Worm (Caenorhabditis elegans) whole organism, L4/young adult: ENCODE measurements around the gene srt-8.
"Not testable (repeated sequence)": the region's sequence is repeated elsewhere in the genome, so short reads cannot be mapped to it uniquely, and the experiment has no call there.

Experiments used
- W03F9.2 ChIP-seq: fragments of 150-350 bp; optimal IDR thresholded peaks from 2 replicates; lab custom pipeline; 2014; ENCODE audit warnings: missing biosample characterization, missing genetic modification characterization
- dao-5 ChIP-seq: sonication (generic microtip); optimal IDR thresholded peaks from 2 replicates; lab custom pipeline; 2016; ENCODE audit warnings: missing genotype, missing genetic modification characterization, moderate library complexity, missing compliant biosample characterization
- him-1 ChIP-seq: sonication (generic microtip); optimal IDR thresholded peaks from 2 replicates; lab custom pipeline; 2016; ENCODE audit warnings: missing genotype, missing genetic modification reagents, missing genetic modification characterization, missing compliant biosample characterization

The srt-8 gene

ce11 chrV:3086260-3086659 is at the start of gene srt-8:
TSS of gene srt-8 (plus strand) at chrV:3086560.
- TF ChIP-seq him-1 (tag; lab: Kevin White, UChicago) (no peak), dao-5 (tag; lab: Kevin White, UChicago) (no peak), W03F9.2 (tag; lab: Kevin White, UChicago) (no peak)

DNA sequence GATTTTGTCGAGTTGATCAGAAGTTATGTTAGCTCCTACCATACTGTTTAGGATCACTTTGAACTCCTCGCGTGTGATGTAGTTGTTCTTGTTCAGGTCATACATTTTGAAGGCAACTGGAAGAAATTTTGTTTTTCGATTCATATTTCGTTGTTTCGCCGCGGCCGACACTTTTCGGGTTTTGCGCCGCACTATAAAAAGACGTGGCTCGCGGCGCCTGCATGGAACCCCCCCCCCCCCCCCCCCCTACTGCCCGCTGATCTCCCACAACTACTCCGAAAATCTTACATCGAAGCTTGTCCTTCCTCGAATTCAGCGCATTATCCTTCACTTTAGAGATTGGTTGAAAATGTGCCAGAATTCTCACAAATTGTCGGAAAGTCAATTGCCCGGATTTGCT is 48.3 kb upstream of the srt-8 start:
- TF ChIP-seq W03F9.2 (tag; lab: Kevin White, UChicago) (no peak), dao-5 (tag; lab: Kevin White, UChicago) (no peak), him-1 (tag; lab: Kevin White, UChicago) (no peak)

DNA sequence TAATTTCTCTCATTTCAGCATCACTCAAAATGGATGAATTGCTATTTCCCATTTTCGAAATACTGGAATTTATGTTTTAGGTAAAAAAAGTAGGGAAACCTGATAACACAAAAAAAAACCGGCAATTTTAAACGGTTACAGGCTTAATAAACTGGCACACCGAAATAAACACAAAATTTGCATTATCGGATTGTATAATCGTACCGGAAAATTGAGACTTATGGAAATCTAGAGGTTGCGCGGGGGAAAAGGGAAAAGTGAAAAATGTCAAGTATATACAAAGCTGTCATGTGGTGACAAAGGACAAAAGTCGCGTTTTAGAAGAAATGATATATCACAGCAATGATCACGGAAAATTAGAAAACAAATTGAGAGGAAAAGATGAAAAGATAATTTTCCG is 47.1 kb upstream of the srt-8 start, which contains the start of gene chpf-2:
Gene chpf-2 (minus strand): TSS at position 101 of the 400 bp plus-strand sequence.
- TF ChIP-seq dao-5 (tag; lab: Kevin White, UChicago) (no peak), W03F9.2 (tag; lab: Kevin White, UChicago) (no peak), him-1 (tag; lab: Kevin White, UChicago) (no peak)

DNA sequence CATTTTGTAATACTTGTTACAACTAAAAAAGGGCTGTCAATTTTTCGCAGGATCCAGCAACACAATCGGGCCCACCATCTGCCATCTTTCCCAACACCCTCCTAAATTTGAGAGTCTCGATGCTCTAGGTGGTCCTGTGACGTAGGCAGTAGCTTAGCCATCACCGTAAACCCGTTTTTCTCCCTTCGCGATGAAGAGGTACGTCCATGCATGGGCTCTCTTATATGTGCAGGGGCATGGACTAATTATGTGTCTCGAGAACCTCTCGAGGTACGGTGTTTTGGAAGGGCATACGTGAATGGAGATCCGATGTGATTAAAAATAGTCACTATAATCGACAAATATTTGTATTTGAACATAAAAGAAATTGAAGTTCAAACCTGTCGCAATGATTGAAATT is 45.4 kb upstream of the srt-8 start:
- TF ChIP-seq dao-5 (tag; lab: Kevin White, UChicago) (no peak), W03F9.2 (tag; lab: Kevin White, UChicago) (no peak), him-1 (tag; lab: Kevin White, UChicago) (no peak)

- TF ChIP-seq dao-5 (tag; lab: Kevin White, UChicago) (no peak), him-1 (tag; lab: Kevin White, UChicago) (no peak), W03F9.2 (tag; lab: Kevin White, UChicago) (no peak)
Measured at ce11 chrV:3044837-3045236, 41.5 kb upstream of the srt-8 start, which contains the start of gene F59D6.1. TSS of gene F59D6.1 (plus strand) at chrV:3045137.

ce11 chrV:3046364-3046763 is 40.0 kb upstream of the srt-8 start:
- TF ChIP-seq dao-5 (tag; lab: Kevin White, UChicago) (no peak), W03F9.2 (tag; lab: Kevin White, UChicago) (no peak), him-1 (tag; lab: Kevin White, UChicago) (no peak)

DNA sequence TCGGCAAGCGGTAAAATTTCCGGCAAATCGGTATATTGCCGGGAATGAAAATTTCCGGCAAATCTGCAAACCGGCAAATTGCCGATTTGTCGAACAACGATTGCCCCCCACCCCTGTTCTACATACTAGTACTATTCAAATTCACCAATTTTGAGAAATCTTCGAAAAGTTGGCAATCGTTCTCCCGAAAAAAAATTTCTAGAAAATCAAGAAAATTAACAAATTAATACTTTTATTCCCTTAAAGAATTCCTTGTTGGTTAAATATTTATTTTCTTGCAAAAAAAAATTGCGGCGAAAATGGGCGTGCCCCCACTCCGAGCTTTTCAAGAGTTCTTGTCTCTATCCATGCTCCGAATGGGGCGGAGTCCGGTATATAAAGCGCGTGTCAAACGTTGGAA is 32.1 kb upstream of the srt-8 start, which contains the start of gene C50H11.8:
Gene C50H11.8 (plus strand): TSS at position 301 of the 400 bp plus-strand sequence.
- no peak for TF ChIP-seq W03F9.2 (tag; lab: Kevin White, UChicago)
- TF ChIP-seq him-1 (tag; lab: Kevin White, UChicago) = no peak
- no peak for TF ChIP-seq dao-5 (tag; lab: Kevin White, UChicago)

DNA sequence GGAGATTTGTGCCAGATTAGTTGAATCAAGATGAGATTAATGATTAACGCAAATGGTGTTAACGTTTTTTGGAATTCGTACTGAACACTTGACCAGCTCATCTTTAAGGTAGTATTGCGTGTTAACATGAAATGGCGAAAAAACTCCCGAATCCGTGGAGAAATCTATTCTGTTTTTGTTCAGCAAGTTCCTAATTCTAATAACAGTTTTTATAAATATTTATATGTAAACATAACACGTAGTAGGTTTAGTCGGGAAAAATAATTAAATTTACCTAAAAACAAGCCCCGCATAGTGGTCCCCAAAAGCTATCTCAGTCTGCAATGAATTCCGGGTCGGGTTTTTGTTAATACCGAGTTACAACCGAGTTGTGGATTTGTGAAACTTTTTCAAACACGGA is 27.4 kb upstream of the srt-8 start, which contains the start of gene str-244:
Gene str-244 (minus strand): TSS at position 101 of the 400 bp plus-strand sequence.
- TF ChIP-seq W03F9.2 (tag; lab: Kevin White, UChicago) = no peak
- TF ChIP-seq him-1 (tag; lab: Kevin White, UChicago) = no peak
- no peak for TF ChIP-seq dao-5 (tag; lab: Kevin White, UChicago)

DNA sequence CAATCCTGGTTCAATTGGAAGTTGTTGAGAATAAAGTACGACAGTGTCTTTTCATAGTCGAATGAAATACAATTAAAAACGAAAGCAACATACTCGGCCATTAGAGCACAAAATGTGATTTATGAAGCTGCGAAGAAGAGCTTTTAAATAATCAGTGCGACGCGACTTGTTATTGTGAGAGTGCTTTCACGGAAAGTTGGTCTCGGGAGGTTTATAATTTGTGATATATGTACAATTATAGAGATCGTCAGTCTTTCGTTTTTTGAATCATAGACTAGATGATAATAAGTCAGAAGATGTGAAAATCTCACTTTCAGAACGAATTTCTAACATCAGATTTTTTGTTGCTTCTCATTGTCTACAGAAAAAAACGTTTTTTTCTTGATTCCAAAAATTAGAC is 24.3 kb upstream of the srt-8 start, which contains the start of gene srt-15:
Gene srt-15 (minus strand): TSS at position 101 of the 400 bp plus-strand sequence.
- TF ChIP-seq him-1 (tag; lab: Kevin White, UChicago) (no peak), W03F9.2 (tag; lab: Kevin White, UChicago) (no peak), dao-5 (tag; lab: Kevin White, UChicago) (no peak)

DNA sequence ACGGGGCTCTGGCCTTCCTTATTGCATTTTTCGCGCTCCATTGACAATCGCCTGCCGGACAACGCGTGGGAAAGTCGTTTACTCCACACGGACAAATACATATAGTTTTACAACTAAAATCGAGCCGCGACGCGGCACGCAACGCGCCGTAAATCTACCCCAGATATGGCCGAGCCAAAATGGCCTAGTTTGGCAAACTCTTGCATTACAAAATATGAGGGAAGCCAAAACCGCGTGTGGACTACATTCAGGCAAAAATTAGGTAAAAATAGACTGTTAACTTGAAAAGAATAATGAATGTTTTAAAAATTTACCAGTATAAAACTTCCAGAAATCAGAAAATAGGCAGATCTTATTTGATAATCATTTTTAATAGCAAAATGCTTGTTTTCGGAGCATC is 21.9 kb upstream of the srt-8 start, which contains the start of gene srt-16:
Gene srt-16 (minus strand): TSS at position 101 of the 400 bp plus-strand sequence.
- TF ChIP-seq W03F9.2, dao-5, him-1 (tag; lab: Kevin White, UChicago): not testable (repeated sequence)

DNA sequence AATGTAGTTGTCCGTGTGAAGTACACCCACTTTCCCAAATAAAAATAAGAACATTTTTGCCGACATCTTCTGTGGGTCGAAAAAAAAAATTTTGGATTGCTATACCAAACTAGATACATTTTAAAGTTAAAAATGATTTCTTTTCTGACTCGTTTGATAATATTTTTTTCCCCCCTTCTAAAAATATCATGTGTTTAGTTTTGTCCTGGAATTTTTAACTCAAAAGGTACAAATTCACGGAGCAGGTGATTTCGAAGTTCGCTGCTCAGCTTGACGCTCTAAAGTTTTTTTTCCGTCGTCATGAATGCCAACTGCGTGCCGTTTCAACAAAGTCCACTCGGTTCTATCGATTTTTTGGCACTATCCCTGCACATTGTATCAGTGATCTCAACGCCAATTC is 20.4 kb upstream of the srt-8 start, which contains the start of gene srh-185:
Gene srh-185 (plus strand): TSS at position 301 of the 400 bp plus-strand sequence.
- TF ChIP-seq dao-5 (tag; lab: Kevin White, UChicago) (no peak), him-1 (tag; lab: Kevin White, UChicago) (no peak), W03F9.2 (tag; lab: Kevin White, UChicago) (no peak)

DNA sequence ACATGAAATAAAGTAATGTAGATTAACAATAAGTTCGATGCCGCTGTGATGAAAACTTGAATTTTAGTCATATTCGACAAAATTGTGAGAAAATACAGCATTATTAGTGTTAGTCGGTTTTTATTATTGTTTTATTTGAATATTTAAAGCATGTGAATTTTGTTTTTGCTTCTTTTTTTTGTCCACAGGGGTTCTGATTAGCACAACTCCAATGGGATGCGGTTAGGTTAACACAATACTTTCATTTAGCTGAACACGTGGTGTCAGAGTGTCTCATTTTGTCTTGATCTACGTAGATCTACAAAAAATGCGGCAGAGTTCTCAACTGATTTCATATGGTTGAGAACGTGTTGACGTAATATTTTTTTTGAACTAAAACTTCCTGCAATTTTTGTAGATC is 17.3 kb upstream of the srt-8 start, which contains the start of gene str-40:
Gene str-40 (minus strand): TSS at position 101 of the 400 bp plus-strand sequence.
- TF ChIP-seq W03F9.2 (tag; lab: Kevin White, UChicago) = no peak
- TF ChIP-seq dao-5 (tag; lab: Kevin White, UChicago) = no peak
- TF ChIP-seq him-1 (tag; lab: Kevin White, UChicago) = no peak

ce11 chrV:3071548-3071947 is 14.8 kb upstream of the srt-8 start, which contains the start of gene C50H11.13:
TSS of gene C50H11.13 (minus strand) at chrV:3071648.
- TF ChIP-seq dao-5 (tag; lab: Kevin White, UChicago) (no peak), W03F9.2 (tag; lab: Kevin White, UChicago) (no peak), him-1 (tag; lab: Kevin White, UChicago) (no peak)

- no peak for TF ChIP-seq dao-5 (tag; lab: Kevin White, UChicago)
- TF ChIP-seq W03F9.2 (tag; lab: Kevin White, UChicago) = no peak
- TF ChIP-seq him-1 (tag; lab: Kevin White, UChicago) = no peak
Measured at ce11 chrV:3080792-3081191, 5.6 kb upstream of the srt-8 start, which contains the start of gene srt-5. TSS of gene srt-5 (minus strand) at chrV:3080892.
